Fruit fly (Drosophila melanogaster): ENCODE data around the gene CG13084.

DNA sequence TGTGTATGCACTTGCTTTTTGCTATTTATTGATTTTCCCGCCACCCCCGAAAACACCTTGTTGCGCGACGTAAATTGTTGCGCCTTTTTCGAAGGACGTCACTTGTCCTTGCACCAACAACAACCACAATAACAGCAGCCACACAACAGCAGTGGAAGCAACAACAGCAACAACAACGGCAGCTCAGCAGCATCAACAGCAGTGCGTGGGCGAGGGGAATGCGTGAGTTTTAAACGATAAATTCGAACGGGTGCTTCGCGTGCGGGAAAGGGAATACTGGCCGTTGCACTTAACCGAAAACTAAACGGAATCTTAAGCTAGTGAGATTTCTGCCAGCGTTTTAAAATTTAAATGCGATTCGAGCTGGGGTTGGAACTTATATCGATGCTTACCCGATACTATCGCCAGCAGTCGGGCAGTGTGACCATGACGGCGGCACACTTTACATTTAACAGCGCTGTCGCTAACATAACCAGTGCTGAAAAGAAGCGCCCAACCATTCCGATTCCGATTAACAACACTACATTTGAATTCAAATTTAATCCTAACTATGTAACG is 23.7 kb downstream of the CG13084 start, which contains the start of gene cyst:
- TF ChIP-seq jim (GFP tag; optimal IDR thresholded peaks at IDR 0.05): no peak
- TF ChIP-seq brk (GFP tag; optimal IDR thresholded peaks at IDR 0.05): no peak
- TF ChIP-seq OdsH (GFP tag; optimal IDR thresholded peaks at IDR 0.05): peak; percentile 43
